Fruit fly (Drosophila melanogaster) whole organism, embryonic: ENCODE data around the gene CG17839.

Experiments
- Awh ChIP-seq: fragments of 200-800 bp; sonication (Bioruptor generic); IDR thresholded peaks from 2 replicates; pipeline ENCODE4, ENCODE4 v1.3.6; 2022; ENCODE audit warnings: missing biosample characterization, missing genetic modification characterization
- BEAF-32 ChIP-seq: fragments of 200-800 bp; sonication (Bioruptor generic); optimal IDR thresholded peaks from 3 replicates; lab custom pipeline; 2017; ENCODE audit warnings: missing biosample characterization, missing genetic modification characterization, mild to moderate bottlenecking, moderate library complexity, missing genetic modification reagents
- Bdp1 ChIP-seq: fragments of 200-800 bp; sonication (Bioruptor generic); optimal IDR thresholded peaks from 3 replicates; lab custom pipeline; 2016; ENCODE audit warnings: missing biosample characterization, missing genetic modification characterization
- BtbVII ChIP-seq: fragments of 200-800 bp; sonication (Bioruptor generic); optimal IDR thresholded peaks from 3 replicates; lab custom pipeline; 2017; ENCODE audit warnings: missing biosample characterization, mild to moderate bottlenecking, missing genetic modification characterization
- CG10267 ChIP-seq: fragments of 200-800 bp; sonication (Bioruptor generic); optimal IDR thresholded peaks from 2 replicates; lab custom pipeline; 2018; ENCODE audit warnings: missing biosample characterization, mild to moderate bottlenecking, missing genetic modification characterization, moderate library complexity
- CG11695 ChIP-seq: fragments of 200-800 bp; sonication (Bioruptor generic); IDR thresholded peaks from 3 replicates; pipeline ENCODE4 v1.3.6; 2022; ENCODE audit warnings: missing biosample characterization, missing genetic modification characterization
- CG1233 ChIP-seq: fragments of 200-800 bp; sonication (Bioruptor generic); optimal IDR thresholded peaks from 4 replicates; lab custom pipeline; 2018; ENCODE audit warnings: missing biosample characterization, mild to moderate bottlenecking, missing genetic modification characterization
- CG12942 ChIP-seq: fragments of 200-800 bp; sonication (Bioruptor generic); optimal IDR thresholded peaks from 3 replicates; lab custom pipeline; 2016; ENCODE audit warnings: missing biosample characterization, missing genetic modification characterization
- CG13624 ChIP-seq: fragments of 200-800 bp; sonication (Bioruptor generic); optimal IDR thresholded peaks from 2 replicates; lab custom pipeline; 2016; ENCODE audit warnings: missing biosample characterization, missing genetic modification characterization
- CG14014 ChIP-seq: fragments of 200-800 bp; sonication (Bioruptor generic); IDR thresholded peaks from 2 replicates; pipeline ENCODE4 v1.3.6; 2022; ENCODE audit warnings: missing biosample characterization, missing genetic modification characterization
- CG15011 ChIP-seq: fragments of 200-800 bp; sonication (Bioruptor generic); optimal IDR thresholded peaks from 3 replicates; lab custom pipeline; 2018; ENCODE audit warnings: missing biosample characterization, mild to moderate bottlenecking, missing genetic modification characterization
- CG16779 ChIP-seq: fragments of 200-800 bp; sonication (Bioruptor generic); IDR thresholded peaks from 2 replicates; pipeline ENCODE4 v1.3.6; 2022; ENCODE audit warnings: missing biosample characterization, missing genetic modification characterization
- CG18619 ChIP-seq: fragments of 200-800 bp; sonication (Bioruptor generic); optimal IDR thresholded peaks from 3 replicates; lab custom pipeline; 2017; ENCODE audit warnings: missing biosample characterization, mild to moderate bottlenecking, missing genetic modification characterization
- CG2875 ChIP-seq: fragments of 200-800 bp; sonication (Bioruptor generic); optimal IDR thresholded peaks from 2 replicates; lab custom pipeline; 2017; ENCODE audit warnings: missing biosample characterization, mild to moderate bottlenecking, missing genetic modification characterization, missing genetic modification reagents
- CG30020 ChIP-seq: fragments of 200-800 bp; optimal IDR thresholded peaks from 2 replicates; lab custom pipeline; 2019; ENCODE audit warnings: missing biosample characterization, mild to moderate bottlenecking, missing genetic modification characterization, moderate library complexity
- CG3065 ChIP-seq: fragments of 200-800 bp; sonication (Bioruptor generic); optimal IDR thresholded peaks from 2 replicates; lab custom pipeline; 2016; ENCODE audit warnings: missing biosample characterization, missing genetic modification characterization
- CG31388 ChIP-seq: fragments of 200-800 bp; sonication (Bioruptor generic); optimal IDR thresholded peaks from 2 replicates; lab custom pipeline; 2016; ENCODE audit warnings: missing biosample characterization, missing genetic modification characterization
- CG4328 ChIP-seq: fragments of 200-800 bp; sonication (Bioruptor generic); optimal IDR thresholded peaks from 3 replicates; lab custom pipeline; 2017; ENCODE audit warnings: missing biosample characterization, missing genetic modification reagents, missing genetic modification characterization
- CG6813 ChIP-seq: fragments of 200-800 bp; sonication (Bioruptor generic); optimal IDR thresholded peaks from 2 replicates; lab custom pipeline; 2017; ENCODE audit warnings: missing biosample characterization, missing genetic modification characterization, mild to moderate bottlenecking, moderate library complexity, missing genetic modification reagents
- D ChIP-seq, 2 experiments: fragments of 200-800 bp in 1 of 2; fragments of >200 bp in 1 of 2; sonication (Bioruptor generic) in 1 of 2; optimal IDR thresholded peaks; 2 replicates in 1 of 2; 3 replicates in 1 of 2; lab custom pipeline; 2017; ENCODE audit warnings: mild to moderate bottlenecking in 1 of 2, missing biosample characterization in 1 of 2, missing genetic modification characterization in 1 of 2, missing genetic modification reagents in 1 of 2
- Dfd ChIP-seq, 2 experiments: fragments of >200 bp; optimal IDR thresholded peaks; 2 replicates each; lab custom pipeline; 2017; ENCODE audit warnings: missing biosample characterization in 2 of 2, missing genetic modification characterization in 2 of 2
- Elba2 ChIP-seq: fragments of 200-800 bp; sonication (Bioruptor generic); optimal IDR thresholded peaks from 3 replicates; lab custom pipeline; 2016; ENCODE audit warnings: missing biosample characterization, missing genetic modification characterization
- Ets97D ChIP-seq: fragments of 200-800 bp; sonication (Bioruptor generic); optimal IDR thresholded peaks from 3 replicates; lab custom pipeline; 2016; ENCODE audit warnings: missing biosample characterization, missing genetic modification characterization
- HLHmδ ChIP-seq: fragments of 200-800 bp; sonication (Bioruptor generic); optimal IDR thresholded peaks from 2 replicates; lab custom pipeline; 2018; ENCODE audit warnings: missing biosample characterization, mild to moderate bottlenecking, missing genetic modification characterization, moderate library complexity
- HmgZ ChIP-seq: fragments of 200-800 bp; sonication (Bioruptor generic); optimal IDR thresholded peaks from 2 replicates; lab custom pipeline; 2018; ENCODE audit warnings: missing biosample characterization, mild to moderate bottlenecking, missing genetic modification characterization
- Hmr ChIP-seq: fragments of 200-800 bp; sonication (Bioruptor generic); optimal IDR thresholded peaks from 3 replicates; lab custom pipeline; 2017; ENCODE audit warnings: mild to moderate bottlenecking, missing biosample characterization, missing genetic modification reagents, missing genetic modification characterization
- Hr3 ChIP-seq: fragments of 200-800 bp; sonication (Bioruptor generic); optimal IDR thresholded peaks from 3 replicates; lab custom pipeline; 2016; ENCODE audit warnings: missing biosample characterization, missing genetic modification characterization
- Med ChIP-seq: fragments of 200-800 bp; sonication (Bioruptor generic); peaks from one replicate; lab custom pipeline; 2016; ENCODE audit warnings: missing biosample characterization, missing genetic modification characterization, mild to moderate bottlenecking, inconsistent platforms, moderate library complexity
- Mrtf ChIP-seq: fragments of 200-800 bp; sonication (Bioruptor generic); IDR thresholded peaks from 3 replicates; pipeline ENCODE4 v1.3.6; 2022; ENCODE audit warnings: missing biosample characterization, missing genetic modification characterization
- Oli ChIP-seq: fragments of 200-800 bp; sonication (Bioruptor generic); optimal IDR thresholded peaks from 2 replicates; lab custom pipeline; 2018; ENCODE audit warnings: missing biosample characterization, mild to moderate bottlenecking, missing genetic modification characterization, moderate library complexity
- Optix ChIP-seq: fragments of 200-800 bp; sonication (Bioruptor generic); IDR thresholded peaks from 3 replicates; pipeline ENCODE4 v1.3.6; 2022; ENCODE audit warnings: missing biosample characterization, missing genetic modification characterization
- Ravus ChIP-seq: fragments of 200-800 bp; sonication (Bioruptor generic); IDR thresholded peaks from 2 replicates; pipeline ENCODE4 v1.3.6; 2022; ENCODE audit warnings: missing biosample characterization, missing genetic modification characterization
- Sox100B ChIP-seq: fragments of 200-800 bp; sonication (Bioruptor generic); optimal IDR thresholded peaks from 3 replicates; lab custom pipeline; 2018; ENCODE audit warnings: missing biosample characterization, mild to moderate bottlenecking, missing genetic modification characterization
- bbx ChIP-seq: fragments of 200-800 bp; sonication (Bioruptor generic); IDR thresholded peaks from 2 replicates; pipeline ENCODE4 v1.3.6; 2022; ENCODE audit warnings: missing biosample characterization, missing genetic modification characterization; ENCODE audit not compliant: partially characterized antibody
- danr ChIP-seq: fragments of 200-800 bp; sonication (Bioruptor generic); IDR thresholded peaks from 2 replicates; pipeline ENCODE4 v1.3.6; 2022; ENCODE audit warnings: missing biosample characterization, missing genetic modification characterization
- dimm ChIP-seq: fragments of 200-800 bp; sonication (Bioruptor generic); IDR thresholded peaks from 2 replicates; pipeline ENCODE4 v1.3.6; 2022; ENCODE audit warnings: missing biosample characterization, missing genetic modification characterization
- dmrt11E ChIP-seq: fragments of 200-800 bp; sonication (Bioruptor generic); optimal IDR thresholded peaks from 3 replicates; lab custom pipeline; 2018; ENCODE audit warnings: missing biosample characterization, mild to moderate bottlenecking, missing genetic modification characterization, moderate library complexity
- dpn ChIP-seq, 2 experiments: fragments of 200-800 bp; sonication (Bioruptor generic); optimal IDR thresholded peaks; 3 replicates each; lab custom pipeline; 2016; ENCODE audit warnings: missing biosample characterization in 2 of 2, missing genetic modification characterization in 2 of 2
- dysf ChIP-seq: fragments of 200-800 bp; sonication (Bioruptor generic); IDR thresholded peaks from 3 replicates; pipeline ENCODE4 v1.3.6; 2022; ENCODE audit warnings: missing biosample characterization, missing genetic modification characterization
- ems ChIP-seq: fragments of 200-800 bp; sonication (Bioruptor generic); optimal IDR thresholded peaks from 3 replicates; lab custom pipeline; 2016; ENCODE audit warnings: missing biosample characterization, missing genetic modification characterization
- esg ChIP-seq: fragments of 200-800 bp; sonication (Bioruptor generic); conservative IDR thresholded peaks from 2 replicates; pipeline ENCODE4 v1.3.6; 2022; ENCODE audit warnings: missing biosample characterization, missing genetic modification characterization
- gfzf ChIP-seq: fragments of 200-800 bp; sonication (Bioruptor generic); optimal IDR thresholded peaks from 2 replicates; lab custom pipeline; 2016; ENCODE audit warnings: missing biosample characterization, mild to moderate bottlenecking, missing genetic modification characterization, moderate library complexity
- jigr1 ChIP-seq: fragments of 200-800 bp; sonication (Bioruptor generic); IDR thresholded peaks from 3 replicates; pipeline ENCODE4 v1.3.6; 2022; ENCODE audit warnings: missing biosample characterization, missing genetic modification characterization
- knrl ChIP-seq: fragments of 200-800 bp; sonication (Bioruptor generic); IDR thresholded peaks from 3 replicates; pipeline ENCODE4 v1.3.6; 2022; ENCODE audit warnings: missing biosample characterization, missing genetic modification characterization; ENCODE audit not compliant: partially characterized antibody
- maf-S ChIP-seq: fragments of 200-800 bp; sonication (Bioruptor generic); optimal IDR thresholded peaks from 2 replicates; lab custom pipeline; 2016; ENCODE audit warnings: missing biosample characterization, missing genetic modification characterization
- odd ChIP-seq: fragments of 200-800 bp; sonication (Bioruptor generic); optimal IDR thresholded peaks from 2 replicates; lab custom pipeline; 2017; ENCODE audit warnings: missing biosample characterization, mild to moderate bottlenecking, missing genetic modification characterization
- otp ChIP-seq: fragments of 200-800 bp; sonication (Bioruptor generic); IDR thresholded peaks from 3 replicates; pipeline ENCODE4, ENCODE4 v1.3.6; 2022; ENCODE audit warnings: missing biosample characterization, missing genetic modification characterization
- pfk ChIP-seq: fragments of 200-800 bp; sonication (Bioruptor generic); optimal IDR thresholded peaks from 2 replicates; lab custom pipeline; 2018; ENCODE audit warnings: missing biosample characterization, mild to moderate bottlenecking, missing genetic modification characterization, moderate library complexity
- seq ChIP-seq: fragments of 200-800 bp; sonication (Bioruptor generic); IDR thresholded peaks from 2 replicates; pipeline ENCODE4 v1.3.6; 2022; ENCODE audit warnings: missing biosample characterization, missing genetic modification characterization
- shn ChIP-seq: fragments of 200-800 bp; sonication (Bioruptor generic); optimal IDR thresholded peaks from 3 replicates; lab custom pipeline; 2016; ENCODE audit warnings: missing biosample characterization, missing genetic modification characterization

Gene CG17839

dm6 chr3L:14780187-14780586 is 24.7 kb upstream of the CG17839 start (continued):
- TF ChIP-seq dimm (GFP tag; lab: Robert Waterston, UW) (no peak), Ets97D (no peak), CG2875 (GFP tag; lab: Kevin White, UChicago) (peak; percentile 38), CG4328 (peak; percentile 43), CG16779 (GFP tag; lab: Robert Waterston, UW) (no peak), Elba2 (GFP tag; lab: Kevin White, UChicago) (no peak), dpn (GFP tag; optimal IDR thresholded peaks at IDR 0.05; lab: Kevin White, UChicago) (no peak), BtbVII (peak; percentile 8), bbx (GFP tag; lab: Robert Waterston, UW) (no peak), CG15011 (GFP tag; lab: Kevin White, UChicago) (peak; percentile 54), BEAF-32 (GFP tag; lab: Kevin White, UChicago) (no peak), HmgZ (tag; lab: Kevin White, UChicago) (peak; percentile 8), CG12942 (peak; percentile 18), pfk (GFP tag; lab: Kevin White, UChicago) (peak; percentile 39), CG11695 (0 out of 3 replicates have a peak, but pooled peaks have one; percentile 5), CG31388 (GFP tag; lab: Kevin White, UChicago) (no peak), esg (no peak), gfzf (no peak), maf-S (GFP tag; lab: Kevin White, UChicago) (no peak), Hr3 (GFP tag; lab: Kevin White, UChicago) (no peak), jigr1 (GFP tag; lab: Robert Waterston, UW) (no peak), Hmr (GFP tag; lab: Kevin White, UChicago) (peak; percentile 29), CG18619 (GFP tag; lab: Kevin White, UChicago) (peak; percentile 45), Oli (tag; lab: Kevin White, UChicago) (no peak), danr (no peak), Sox100B (GFP tag; lab: Kevin White, UChicago) (peak; percentile 42), Mrtf (GFP tag; lab: Robert Waterston, UW) (no peak), Med (GFP tag; lab: Kevin White, UChicago) (peak; percentile 89), CG6813 (peak; percentile 64), Ravus (no peak), CG14014 (peak; percentile 62; the same call in 1 of the 2 replicates), knrl (GFP tag; lab: Robert Waterston, UW) (no peak), otp (GFP tag; lab: Robert Waterston, UW) (0 out of 3 replicates have a peak, but pooled peaks have one; percentile 12), D (optimal IDR thresholded peaks at IDR 0.05; lab: Kevin White, UChicago) (no peak), D (GFP tag; optimal IDR thresholded peaks at IDR 0.05; lab: Kevin White, UChicago) (peak; percentile 22), CG1233 (peak; percentile 44), seq (GFP tag; lab: Robert Waterston, UW) (peak; percentile 47), dmrt11E (tag; lab: Kevin White, UChicago) (peak; percentile 48), CG13624 (GFP tag; lab: Kevin White, UChicago) (no peak), CG30020 (tag; lab: Kevin White, UChicago) (no peak), HLHmδ (GFP tag; lab: Kevin White, UChicago) (peak; percentile 49), CG10267 (tag; lab: Kevin White, UChicago) (no peak), Awh (GFP tag; lab: Robert Waterston, UW) (peak; percentile 64; the same call in 1 of the 2 replicates), dysf (GFP tag; lab: Robert Waterston, UW) (peak; percentile 28; the same call in 1 of the 3 replicates), Dfd (GFP tag; optimal IDR thresholded peaks at IDR 0.05; lab: Kevin White, UChicago) (no peak), shn (no peak), Bdp1 (GFP tag; lab: Kevin White, UChicago) (peak; percentile 33), ems (GFP tag; lab: Kevin White, UChicago) (no peak), Optix (GFP tag; lab: Robert Waterston, UW) (no peak), odd (GFP tag; lab: Kevin White, UChicago) (peak; percentile 65), CG3065 (peak; percentile 29)
